Fruit fly (Drosophila melanogaster) whole organism, embryonic: Measurements from ENCODE around the gene IFT43.

Source experiments
- CG11093 ChIP-seq: fragments of 200-800 bp; sonication (Bioruptor generic); IDR thresholded peaks from 3 replicates; pipeline ENCODE4 v1.3.6; 2022; ENCODE audit warnings: missing biosample characterization, missing genetic modification characterization
- CG12104 ChIP-seq: fragments of 200-800 bp; sonication (Bioruptor generic); optimal IDR thresholded peaks from 3 replicates; lab custom pipeline; 2016; ENCODE audit warnings: missing biosample characterization, missing genetic modification characterization
- CG17328 ChIP-seq: fragments of 200-800 bp; sonication (Bioruptor generic); IDR thresholded peaks from 2 replicates; pipeline ENCODE4 v1.3.6; 2022; ENCODE audit warnings: missing biosample characterization, missing genetic modification characterization
- CG1792 ChIP-seq: fragments of 200-800 bp; sonication (Bioruptor generic); optimal IDR thresholded peaks from 2 replicates; lab custom pipeline; 2016; ENCODE audit warnings: missing biosample characterization, missing genetic modification characterization
- CG32532 ChIP-seq: fragments of 200-800 bp; sonication (Bioruptor generic); IDR thresholded peaks from 2 replicates; pipeline ENCODE4 v1.3.6; 2022; ENCODE audit warnings: missing biosample characterization, missing genetic modification characterization
- CG3407 ChIP-seq: fragments of 200-800 bp; sonication (Bioruptor generic); optimal IDR thresholded peaks from 2 replicates; lab custom pipeline; 2018; ENCODE audit warnings: missing biosample characterization, mild to moderate bottlenecking, missing genetic modification characterization
- CG7357 ChIP-seq: fragments of 200-800 bp; sonication (Bioruptor generic); IDR thresholded peaks from 3 replicates; pipeline ENCODE4 v1.3.6; 2022; ENCODE audit warnings: missing biosample characterization, missing genetic modification characterization
- CG9876 ChIP-seq: fragments of 200-800 bp; sonication (Bioruptor generic); optimal IDR thresholded peaks from 2 replicates; lab custom pipeline; 2016; ENCODE audit warnings: missing biosample characterization, missing genetic modification characterization
- Fer3 ChIP-seq: fragments of 200-800 bp; sonication (Bioruptor generic); optimal IDR thresholded peaks from 2 replicates; lab custom pipeline; 2018; ENCODE audit warnings: missing biosample characterization, mild to moderate bottlenecking, missing genetic modification characterization, moderate library complexity
- Hand ChIP-seq: fragments of 200-800 bp; sonication (Bioruptor generic); optimal IDR thresholded peaks from 2 replicates; lab custom pipeline; 2017; ENCODE audit warnings: mild to moderate bottlenecking, missing biosample characterization, missing genetic modification reagents, missing genetic modification characterization
- Jarid2 ChIP-seq: fragments of 200-800 bp; sonication (Bioruptor generic); optimal IDR thresholded peaks from 3 replicates; lab custom pipeline; 2017; ENCODE audit warnings: mild to moderate bottlenecking, missing biosample characterization, missing genetic modification reagents, missing genetic modification characterization
- Mes4 ChIP-seq: fragments of 200-800 bp; sonication (Bioruptor generic); optimal IDR thresholded peaks from 2 replicates; lab custom pipeline; 2016; ENCODE audit warnings: missing biosample characterization, missing genetic modification characterization
- Scr ChIP-seq: fragments of 200-800 bp; sonication (Bioruptor generic); IDR thresholded peaks from 2 replicates; pipeline ENCODE4 v1.3.6; 2022; ENCODE audit warnings: missing biosample characterization, missing genetic modification characterization; ENCODE audit not compliant: partially characterized antibody
- ab ChIP-seq: fragments of 200-800 bp; sonication (Bioruptor generic); optimal IDR thresholded peaks from 2 replicates; lab custom pipeline; 2016; ENCODE audit warnings: missing biosample characterization, missing genetic modification characterization

DNA sequence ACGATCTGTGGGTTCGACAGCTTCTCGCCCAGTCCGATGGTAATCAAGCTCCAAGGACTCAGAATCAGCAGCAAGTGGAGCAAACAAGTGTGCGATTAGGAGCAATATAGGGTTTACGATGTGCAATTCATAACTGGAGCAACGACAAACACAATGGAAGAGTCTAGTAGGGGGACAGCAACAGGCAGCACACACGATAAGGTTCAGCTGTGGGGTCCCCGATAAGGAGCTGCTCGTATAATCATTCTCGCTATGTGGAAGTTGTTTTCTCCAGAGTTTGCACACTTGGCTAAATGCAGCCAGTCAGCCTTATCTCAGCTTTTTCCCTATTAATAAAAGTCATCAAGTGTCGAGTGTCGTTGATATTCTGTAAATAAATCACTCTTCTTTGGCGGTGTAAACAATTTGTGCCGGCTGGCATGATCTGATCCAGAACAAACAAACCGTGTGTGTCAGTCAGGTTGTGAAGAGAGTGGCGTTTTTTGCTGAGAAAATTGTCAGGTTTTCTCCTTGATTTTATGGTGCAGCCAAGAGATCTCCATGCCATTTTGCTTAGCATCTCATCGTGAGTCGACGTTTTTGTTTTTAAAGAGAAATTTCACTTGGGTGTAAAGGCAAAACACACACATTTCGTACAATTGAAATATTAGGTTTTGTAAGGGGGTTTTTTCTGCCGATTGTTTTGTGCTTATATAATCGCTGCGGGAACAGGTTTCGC, 25.1 kb upstream of the IFT43 start:
- TF ChIP-seq Mes4 (GFP tag; lab: Kevin White, UChicago) = no peak
- no peak for TF ChIP-seq CG9876 (GFP tag; lab: Kevin White, UChicago)
- no peak for TF ChIP-seq CG1792
- TF ChIP-seq CG32532 (GFP tag; lab: Robert Waterston, UW) = no peak
- TF ChIP-seq CG12104 (GFP tag; lab: Kevin White, UChicago) = no peak
- no peak for TF ChIP-seq CG7357 (GFP tag; lab: Robert Waterston, UW)
- no peak for TF ChIP-seq ab (GFP tag; lab: Kevin White, UChicago)
- TF ChIP-seq CG17328 (GFP tag; lab: Robert Waterston, UW) = no peak
- TF ChIP-seq Jarid2 = no peak
- no peak for TF ChIP-seq CG3407 (GFP tag; lab: Kevin White, UChicago)
- TF ChIP-seq Scr (GFP tag; lab: Robert Waterston, UW) = no peak
- no peak for TF ChIP-seq Fer3 (tag; lab: Kevin White, UChicago)
- no peak for TF ChIP-seq Hand
- TF ChIP-seq CG11093 (GFP tag; lab: Robert Waterston, UW) = no peak
